Fruit fly (Drosophila melanogaster) whole organism, embryonic: ENCODE results near the gene SMC1.

Source experiments
- Bgb ChIP-seq: fragments of 200-800 bp; sonication (Bioruptor generic); IDR thresholded peaks from 2 replicates; pipeline ENCODE4 v1.3.6; 2022; ENCODE audit warnings: missing biosample characterization, missing genetic modification characterization; ENCODE audit not compliant: partially characterized antibody
- BtbVII ChIP-seq: fragments of 200-800 bp; sonication (Bioruptor generic); optimal IDR thresholded peaks from 3 replicates; lab custom pipeline; 2017; ENCODE audit warnings: missing biosample characterization, mild to moderate bottlenecking, missing genetic modification characterization
- CG1024 ChIP-seq: fragments of 200-800 bp; sonication (Bioruptor generic); IDR thresholded peaks from 2 replicates; pipeline ENCODE4 v1.3.6; 2022; ENCODE audit warnings: missing biosample characterization, missing genetic modification characterization
- CG10431 ChIP-seq: fragments of 200-800 bp; sonication (Bioruptor generic); optimal IDR thresholded peaks from 3 replicates; lab custom pipeline; 2018; ENCODE audit warnings: missing biosample characterization, mild to moderate bottlenecking, missing genetic modification characterization
- CG12236 ChIP-seq: fragments of 200-800 bp; sonication (Bioruptor generic); optimal IDR thresholded peaks from 2 replicates; lab custom pipeline; 2016; ENCODE audit warnings: missing biosample characterization, missing genetic modification characterization
- CG12659 ChIP-seq: fragments of 200-800 bp; sonication (Bioruptor generic); optimal IDR thresholded peaks from 3 replicates; lab custom pipeline; 2017; ENCODE audit warnings: mild to moderate bottlenecking, missing biosample characterization, missing genetic modification reagents, missing genetic modification characterization
- CG14014 ChIP-seq: fragments of 200-800 bp; sonication (Bioruptor generic); IDR thresholded peaks from 2 replicates; pipeline ENCODE4 v1.3.6; 2022; ENCODE audit warnings: missing biosample characterization, missing genetic modification characterization
- CG15011 ChIP-seq: fragments of 200-800 bp; sonication (Bioruptor generic); optimal IDR thresholded peaks from 3 replicates; lab custom pipeline; 2018; ENCODE audit warnings: missing biosample characterization, mild to moderate bottlenecking, missing genetic modification characterization
- CG16863 ChIP-seq: fragments of 200-800 bp; sonication (Bioruptor generic); optimal IDR thresholded peaks from 3 replicates; lab custom pipeline; 2016; ENCODE audit warnings: missing biosample characterization, missing genetic modification characterization
- CG17328 ChIP-seq: fragments of 200-800 bp; sonication (Bioruptor generic); IDR thresholded peaks from 2 replicates; pipeline ENCODE4 v1.3.6; 2022; ENCODE audit warnings: missing biosample characterization, missing genetic modification characterization
- CG18262 ChIP-seq: fragments of 200-800 bp; optimal IDR thresholded peaks from 3 replicates; lab custom pipeline; 2019; ENCODE audit warnings: missing biosample characterization, mild to moderate bottlenecking, missing genetic modification characterization, moderate library complexity
- CG18476 ChIP-seq: fragments of 200-800 bp; sonication (Bioruptor generic); optimal IDR thresholded peaks from 2 replicates; lab custom pipeline; 2016; ENCODE audit warnings: missing biosample characterization, mild to moderate bottlenecking, missing genetic modification characterization
- CG31224 ChIP-seq: fragments of 200-800 bp; sonication (Bioruptor generic); IDR thresholded peaks from 2 replicates; pipeline ENCODE4 v1.3.6; 2022; ENCODE audit warnings: missing biosample characterization, missing genetic modification characterization
- CG31388 ChIP-seq: fragments of 200-800 bp; sonication (Bioruptor generic); optimal IDR thresholded peaks from 2 replicates; lab custom pipeline; 2016; ENCODE audit warnings: missing biosample characterization, missing genetic modification characterization
- CG3281 ChIP-seq: fragments of 200-800 bp; sonication (Bioruptor generic); optimal IDR thresholded peaks from 3 replicates; lab custom pipeline; 2017; ENCODE audit warnings: missing biosample characterization, mild to moderate bottlenecking, missing genetic modification characterization
- CG3726 ChIP-seq: fragments of 200-800 bp; sonication (Bioruptor generic); IDR thresholded peaks from 3 replicates; pipeline ENCODE4, ENCODE4 v1.3.6; 2022; ENCODE audit warnings: missing biosample characterization, missing genetic modification characterization
- CG4328 ChIP-seq: fragments of 200-800 bp; sonication (Bioruptor generic); optimal IDR thresholded peaks from 3 replicates; lab custom pipeline; 2017; ENCODE audit warnings: missing biosample characterization, missing genetic modification reagents, missing genetic modification characterization
- CG6813 ChIP-seq: fragments of 200-800 bp; sonication (Bioruptor generic); optimal IDR thresholded peaks from 2 replicates; lab custom pipeline; 2017; ENCODE audit warnings: missing biosample characterization, missing genetic modification characterization, mild to moderate bottlenecking, moderate library complexity, missing genetic modification reagents
- CG7357 ChIP-seq: fragments of 200-800 bp; sonication (Bioruptor generic); IDR thresholded peaks from 3 replicates; pipeline ENCODE4 v1.3.6; 2022; ENCODE audit warnings: missing biosample characterization, missing genetic modification characterization
- CG8290 ChIP-seq, 3 experiments: fragments of 200-800 bp; sonication (Bioruptor generic); optimal IDR thresholded peaks; 2 replicates each; lab custom pipeline; 2016 to 2019; ENCODE audit warnings: missing biosample characterization in 3 of 3, missing genetic modification characterization in 3 of 3, mild to moderate bottlenecking in 2 of 3, moderate library complexity in 1 of 3
- CG8359 ChIP-seq: fragments of 200-800 bp; sonication (Bioruptor generic); optimal IDR thresholded peaks from 2 replicates; lab custom pipeline; 2017; ENCODE audit warnings: missing biosample characterization, mild to moderate bottlenecking, missing genetic modification characterization, borderline replicate concordance
- CG9437 ChIP-seq: fragments of 200-800 bp; sonication (Bioruptor generic); optimal IDR thresholded peaks from 2 replicates; lab custom pipeline; 2018; ENCODE audit warnings: missing biosample characterization, mild to moderate bottlenecking, missing genetic modification characterization
- Hmr ChIP-seq: fragments of 200-800 bp; sonication (Bioruptor generic); optimal IDR thresholded peaks from 3 replicates; lab custom pipeline; 2017; ENCODE audit warnings: mild to moderate bottlenecking, missing biosample characterization, missing genetic modification reagents, missing genetic modification characterization
- Hr39 ChIP-seq: fragments of >200 bp; optimal IDR thresholded peaks from 2 replicates; lab custom pipeline; 2017
- Lpt ChIP-seq: fragments of >200 bp; optimal IDR thresholded peaks from 2 replicates; lab custom pipeline; 2018; ENCODE audit warnings: missing biosample characterization, missing genetic modification characterization
- MBD-R2 ChIP-seq: fragments of 200-800 bp; sonication (Bioruptor generic); IDR thresholded peaks from 2 replicates; pipeline ENCODE4 v1.3.6; 2022; ENCODE audit warnings: missing biosample characterization, missing genetic modification characterization
- Opbp ChIP-seq: fragments of 200-800 bp; sonication (Bioruptor generic); IDR thresholded peaks from 3 replicates; pipeline ENCODE4 v1.3.6; 2022; ENCODE audit warnings: missing biosample characterization, missing genetic modification characterization; ENCODE audit not compliant: partially characterized antibody
- Six4 ChIP-seq: fragments of 200-800 bp; sonication (Bioruptor generic); optimal IDR thresholded peaks from 2 replicates; lab custom pipeline; 2016; ENCODE audit warnings: missing biosample characterization, missing genetic modification characterization
- Xbp1 ChIP-seq: fragments of 200-800 bp; sonication (Bioruptor generic); optimal IDR thresholded peaks from 3 replicates; lab custom pipeline; 2016; ENCODE audit warnings: missing biosample characterization, mild to moderate bottlenecking, missing genetic modification characterization
- aop ChIP-seq: fragments of 200-800 bp; sonication (Bioruptor generic); IDR thresholded peaks from 2 replicates; pipeline ENCODE4 v1.3.6; 2022; ENCODE audit warnings: missing biosample characterization, missing genetic modification characterization
- ara ChIP-seq: fragments of 200-800 bp; sonication (Bioruptor generic); IDR thresholded peaks from 2 replicates; pipeline ENCODE4 v1.3.6; 2022; ENCODE audit warnings: missing biosample characterization, missing genetic modification characterization
- bcd ChIP-seq: fragments of 200-800 bp; sonication (Bioruptor generic); optimal IDR thresholded peaks from 2 replicates; lab custom pipeline; 2017; ENCODE audit warnings: missing biosample characterization, mild to moderate bottlenecking, missing genetic modification characterization
- caup ChIP-seq: fragments of 200-800 bp; sonication (Bioruptor generic); optimal IDR thresholded peaks from 3 replicates; lab custom pipeline; 2017; ENCODE audit warnings: missing biosample characterization, mild to moderate bottlenecking, missing genetic modification characterization, moderate library complexity; ENCODE audit not compliant: severe bottlenecking
- dmrt99B ChIP-seq: fragments of 200-800 bp; sonication (Bioruptor generic); optimal IDR thresholded peaks from 2 replicates; lab custom pipeline; 2018; ENCODE audit warnings: missing biosample characterization, mild to moderate bottlenecking, missing genetic modification characterization, moderate library complexity
- ems ChIP-seq: fragments of 200-800 bp; sonication (Bioruptor generic); optimal IDR thresholded peaks from 3 replicates; lab custom pipeline; 2016; ENCODE audit warnings: missing biosample characterization, missing genetic modification characterization
- eyg ChIP-seq: fragments of 200-800 bp; sonication (Bioruptor generic); optimal IDR thresholded peaks from 3 replicates; lab custom pipeline; 2016; ENCODE audit warnings: missing biosample characterization, missing genetic modification characterization
- gcm2 ChIP-seq: fragments of 200-800 bp; sonication (Bioruptor generic); optimal IDR thresholded peaks from 2 replicates; lab custom pipeline; 2016; ENCODE audit warnings: missing biosample characterization, missing genetic modification characterization
- gem ChIP-seq: fragments of 200-800 bp; sonication (Bioruptor generic); optimal IDR thresholded peaks from 2 replicates; lab custom pipeline; 2019; ENCODE audit warnings: missing biosample characterization, mild to moderate bottlenecking, missing genetic modification characterization, moderate library complexity
- hb ChIP-seq: fragments of 200-800 bp; sonication (Bioruptor generic); IDR thresholded peaks from 3 replicates; pipeline ENCODE4 v1.3.6; 2022; ENCODE audit warnings: missing biosample characterization, missing genetic modification characterization; ENCODE audit not compliant: partially characterized antibody
- kni ChIP-seq: fragments of 200-800 bp; sonication (Bioruptor generic); optimal IDR thresholded peaks from 3 replicates; lab custom pipeline; 2017; ENCODE audit warnings: mild to moderate bottlenecking, missing biosample characterization, missing genetic modification reagents, missing genetic modification characterization
- luna ChIP-seq: fragments of 200-800 bp; sonication (Bioruptor generic); optimal IDR thresholded peaks from 2 replicates; lab custom pipeline; 2016; ENCODE audit warnings: missing biosample characterization, missing genetic modification characterization
- maf-S ChIP-seq: fragments of 200-800 bp; sonication (Bioruptor generic); optimal IDR thresholded peaks from 2 replicates; lab custom pipeline; 2016; ENCODE audit warnings: missing biosample characterization, missing genetic modification characterization
- onecut ChIP-seq: fragments of 200-800 bp; sonication (Bioruptor generic); IDR thresholded peaks from 2 replicates; pipeline ENCODE4 v1.3.6; 2022; ENCODE audit warnings: missing biosample characterization, missing genetic modification characterization
- pfk ChIP-seq: fragments of 200-800 bp; sonication (Bioruptor generic); optimal IDR thresholded peaks from 2 replicates; lab custom pipeline; 2018; ENCODE audit warnings: missing biosample characterization, mild to moderate bottlenecking, missing genetic modification characterization, moderate library complexity
- phol ChIP-seq: fragments of 200-800 bp; sonication (Bioruptor generic); optimal IDR thresholded peaks from 3 replicates; lab custom pipeline; 2018; ENCODE audit warnings: missing biosample characterization, mild to moderate bottlenecking, missing genetic modification characterization, moderate library complexity
- run ChIP-seq: fragments of 200-800 bp; sonication (Bioruptor generic); optimal IDR thresholded peaks from 3 replicates; lab custom pipeline; 2018; ENCODE audit warnings: missing biosample characterization, mild to moderate bottlenecking, missing genetic modification characterization
- so ChIP-seq: fragments of 200-800 bp; sonication (Bioruptor generic); IDR thresholded peaks from 3 replicates; pipeline ENCODE4 v1.3.6; 2022; ENCODE audit warnings: missing biosample characterization, missing genetic modification characterization
- ssp ChIP-seq: fragments of 200-800 bp; sonication (Bioruptor generic); IDR thresholded peaks from 2 replicates; pipeline ENCODE4 v1.3.6; 2022; ENCODE audit warnings: missing biosample characterization, missing genetic modification characterization
- vnd ChIP-seq: fragments of 200-800 bp; sonication (Bioruptor generic); IDR thresholded peaks from 3 replicates; pipeline ENCODE4 v1.3.6; 2022; ENCODE audit warnings: missing biosample characterization, missing genetic modification characterization; ENCODE audit not compliant: partially characterized antibody

SMC1 gene

dm6 chr3R:24050690-24051440 is 7.2 kb upstream of the SMC1 start, which contains the start of the genes Atg6 and Pisd (continued):
- TF ChIP-seq CG14014 (GFP tag; lab: Robert Waterston, UW) = no peak
- TF ChIP-seq ssp (GFP tag; lab: Robert Waterston, UW) = no peak
- TF ChIP-seq CG8359 (GFP tag; lab: Kevin White, UChicago) = no peak
- TF ChIP-seq CG10431 (GFP tag; lab: Kevin White, UChicago) = no peak
- TF ChIP-seq Hmr (GFP tag; lab: Kevin White, UChicago) = peak; percentile 21
- peak; percentile 21 for TF ChIP-seq Xbp1
- TF ChIP-seq CG31224 = 0 out of 2 replicates have a peak, but pooled peaks have one; percentile 15
- TF ChIP-seq hb = no peak
- TF ChIP-seq ara (GFP tag; lab: Robert Waterston, UW) = no peak
- no peak for TF ChIP-seq CG1024 (GFP tag; lab: Robert Waterston, UW)
- no peak for TF ChIP-seq maf-S (GFP tag; lab: Kevin White, UChicago)
- no peak for TF ChIP-seq gcm2 (GFP tag; lab: Kevin White, UChicago)
- no peak for TF ChIP-seq CG31388 (GFP tag; lab: Kevin White, UChicago)
- no peak for TF ChIP-seq CG3281
- peak; percentile 25 for TF ChIP-seq gem
- peak; percentile 36 for TF ChIP-seq CG12659 (GFP tag; lab: Kevin White, UChicago)
- TF ChIP-seq run = no peak
- no peak for TF ChIP-seq CG8290 (GFP tag; optimal IDR thresholded peaks at IDR 0.05; lab: Kevin White, UChicago)
- TF ChIP-seq CG8290 (tag; optimal IDR thresholded peaks at IDR 0.05; lab: Kevin White, UChicago) = peak in 1 of 2 experiments; percentile 45
- TF ChIP-seq CG7357 = no peak
- TF ChIP-seq MBD-R2 = peak; percentile 90
- TF ChIP-seq aop = no peak
- TF ChIP-seq CG9437 (GFP tag; lab: Kevin White, UChicago) = peak; percentile 1
- peak; percentile 95 for TF ChIP-seq phol (tag; lab: Kevin White, UChicago)
- TF ChIP-seq luna = no peak
- TF ChIP-seq CG15011 (GFP tag; lab: Kevin White, UChicago) = no peak
- TF ChIP-seq Opbp = no peak
- TF ChIP-seq CG16863 = no peak
- TF ChIP-seq Bgb (GFP tag; lab: Robert Waterston, UW) = no peak; the same call in 1 of the 2 replicates
- TF ChIP-seq CG18262 (tag; lab: Kevin White, UChicago) = no peak
- no peak for TF ChIP-seq dmrt99B (tag; lab: Kevin White, UChicago)
- TF ChIP-seq eyg (GFP tag; lab: Kevin White, UChicago) = peak; percentile 16
- TF ChIP-seq ems (GFP tag; lab: Kevin White, UChicago) = no peak
- TF ChIP-seq pfk (GFP tag; lab: Kevin White, UChicago) = no peak
- TF ChIP-seq CG18476 (GFP tag; lab: Kevin White, UChicago) = no peak
- TF ChIP-seq CG3726 (GFP tag; lab: Robert Waterston, UW) = no peak
- TF ChIP-seq Lpt (GFP tag; lab: Kevin White, UChicago) = no peak
- no peak for TF ChIP-seq so (GFP tag; lab: Robert Waterston, UW)
- TF ChIP-seq vnd (GFP tag; lab: Robert Waterston, UW) = 0 out of 3 replicates have a peak, but pooled peaks have one; percentile 1
- TF ChIP-seq BtbVII = peak; percentile 26
- TF ChIP-seq caup (GFP tag; lab: Kevin White, UChicago) = no peak
- TF ChIP-seq CG12236 (GFP tag; lab: Kevin White, UChicago) = no peak
- TF ChIP-seq CG6813 (GFP tag; lab: Kevin White, UChicago) = no peak
- no peak for TF ChIP-seq onecut (GFP tag; lab: Robert Waterston, UW)
- TF ChIP-seq CG17328 (GFP tag; lab: Robert Waterston, UW) = 0 out of 2 replicates have a peak, but pooled peaks have one; percentile 39
- TF ChIP-seq bcd (GFP tag; lab: Kevin White, UChicago) = peak; percentile 5
- no peak for TF ChIP-seq Hr39 (lab: Kevin White, UChicago)
- TF ChIP-seq CG4328 (GFP tag; lab: Kevin White, UChicago) = no peak
- peak; percentile 84 for TF ChIP-seq kni
- TF ChIP-seq Six4 (GFP tag; lab: Kevin White, UChicago) = no peak
